Fruit fly (Drosophila melanogaster) whole organism, embryonic: Measurements from ENCODE around the gene CG5986.

Source experiments
- Ada2b ChIP-seq: fragments of 200-800 bp; sonication (Bioruptor generic); IDR thresholded peaks from 2 replicates; pipeline ENCODE4 v1.3.6; 2022; ENCODE audit warnings: missing biosample characterization, missing genetic modification characterization
- CG13424 ChIP-seq: fragments of 200-800 bp; sonication (Bioruptor generic); optimal IDR thresholded peaks from 2 replicates; lab custom pipeline; 2019; ENCODE audit warnings: missing biosample characterization, mild to moderate bottlenecking, missing genetic modification characterization, moderate library complexity
- CG1602 ChIP-seq: fragments of 200-800 bp; sonication (Bioruptor generic); optimal IDR thresholded peaks from 3 replicates; lab custom pipeline; 2016; ENCODE audit warnings: missing biosample characterization, missing genetic modification characterization
- CG17612 ChIP-seq: fragments of 200-800 bp; sonication (Bioruptor generic); IDR thresholded peaks from 2 replicates; pipeline ENCODE4 v1.3.6; 2022; ENCODE audit warnings: missing biosample characterization, missing genetic modification characterization
- CG3281 ChIP-seq: fragments of 200-800 bp; sonication (Bioruptor generic); optimal IDR thresholded peaks from 3 replicates; lab custom pipeline; 2017; ENCODE audit warnings: missing biosample characterization, mild to moderate bottlenecking, missing genetic modification characterization
- Dad ChIP-seq: fragments of 200-800 bp; sonication (Bioruptor generic); optimal IDR thresholded peaks from 3 replicates; lab custom pipeline; 2016; ENCODE audit warnings: missing biosample characterization, missing genetic modification characterization
- Doc2 ChIP-seq: fragments of 200-800 bp; sonication (Bioruptor generic); IDR thresholded peaks from 2 replicates; pipeline ENCODE4 v1.3.6; 2022; ENCODE audit warnings: missing biosample characterization, missing genetic modification characterization
- Oli ChIP-seq: fragments of 200-800 bp; sonication (Bioruptor generic); optimal IDR thresholded peaks from 2 replicates; lab custom pipeline; 2018; ENCODE audit warnings: missing biosample characterization, mild to moderate bottlenecking, missing genetic modification characterization, moderate library complexity
- dpn ChIP-seq, 2 experiments: fragments of 200-800 bp; sonication (Bioruptor generic); optimal IDR thresholded peaks; 3 replicates each; lab custom pipeline; 2016; ENCODE audit warnings: missing biosample characterization in 2 of 2, missing genetic modification characterization in 2 of 2
- ham ChIP-seq: fragments of 200-800 bp; sonication (Bioruptor generic); IDR thresholded peaks from 2 replicates; pipeline ENCODE4 v1.3.6; 2022; ENCODE audit warnings: missing biosample characterization, missing genetic modification characterization
- ro ChIP-seq: fragments of 200-800 bp; sonication (Bioruptor generic); IDR thresholded peaks from 2 replicates; pipeline ENCODE4 v1.3.6; 2022; ENCODE audit warnings: missing biosample characterization, missing genetic modification characterization
- usp ChIP-seq: fragments of >200 bp; optimal IDR thresholded peaks from 2 replicates; lab custom pipeline; 2017; ENCODE audit warnings: missing biosample characterization, missing genetic modification characterization
- zfh1 ChIP-seq: fragments of 200-800 bp; sonication (Bioruptor generic); IDR thresholded peaks from 3 replicates; pipeline ENCODE4 v1.3.6; 2022; ENCODE audit warnings: missing biosample characterization, missing genetic modification characterization

DNA sequence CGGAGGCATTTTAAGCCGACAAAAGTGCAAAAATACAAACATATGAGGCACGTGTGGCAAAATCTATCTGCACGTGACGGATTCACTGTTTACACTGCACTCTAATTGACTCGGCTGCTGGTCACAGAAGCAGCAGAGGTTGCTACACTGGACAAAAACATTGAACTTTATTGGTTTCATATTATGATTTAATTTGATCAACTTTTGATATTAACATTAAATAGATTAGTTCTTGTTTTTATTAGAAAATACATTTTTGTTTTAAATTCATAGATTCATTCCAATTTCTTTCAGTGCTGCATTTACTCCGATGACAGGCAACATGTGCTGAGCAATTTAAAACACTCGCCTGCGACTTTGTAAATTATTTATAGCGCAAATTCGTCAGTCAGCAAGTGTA lies 31.5 kb downstream of the CG5986 start:
- TF ChIP-seq CG3281 (GFP tag; lab: Kevin White, UChicago) (no peak), CG17612 (GFP tag; lab: Robert Waterston, UW) (no peak), dpn (GFP tag; optimal IDR thresholded peaks at IDR 0.05; lab: Kevin White, UChicago) (no peak), Oli (no peak), ham (no peak), CG1602 (no peak), CG13424 (no peak), Doc2 (GFP tag; lab: Robert Waterston, UW) (no peak), usp (GFP tag; lab: Kevin White, UChicago) (no peak), Dad (GFP tag; lab: Kevin White, UChicago) (no peak), zfh1 (GFP tag; lab: Robert Waterston, UW) (no peak), ro (GFP tag; lab: Robert Waterston, UW) (no peak), Ada2b (GFP tag; lab: Robert Waterston, UW) (peak; percentile 9; the same call in 1 of the 2 replicates)
